Fruit fly (Drosophila melanogaster) whole organism, embryonic: ENCODE measurements around the gene TpnC25D.

ENCODE experiments used
- CG14050 ChIP-seq: fragments of 200-800 bp; sonication (Bioruptor generic); IDR thresholded peaks from 3 replicates; pipeline ENCODE4 v1.3.6; 2022; ENCODE audit warnings: missing biosample characterization, missing genetic modification characterization
- CG5245 ChIP-seq: fragments of 200-800 bp; sonication (Bioruptor generic); optimal IDR thresholded peaks from 3 replicates; lab custom pipeline; 2016; ENCODE audit warnings: missing biosample characterization, missing genetic modification characterization
- hbn ChIP-seq: fragments of 200-800 bp; sonication (Bioruptor generic); IDR thresholded peaks from 2 replicates; pipeline ENCODE4 v1.3.6; 2022; ENCODE audit warnings: missing biosample characterization, missing genetic modification characterization; ENCODE audit not compliant: partially characterized antibody

DNA sequence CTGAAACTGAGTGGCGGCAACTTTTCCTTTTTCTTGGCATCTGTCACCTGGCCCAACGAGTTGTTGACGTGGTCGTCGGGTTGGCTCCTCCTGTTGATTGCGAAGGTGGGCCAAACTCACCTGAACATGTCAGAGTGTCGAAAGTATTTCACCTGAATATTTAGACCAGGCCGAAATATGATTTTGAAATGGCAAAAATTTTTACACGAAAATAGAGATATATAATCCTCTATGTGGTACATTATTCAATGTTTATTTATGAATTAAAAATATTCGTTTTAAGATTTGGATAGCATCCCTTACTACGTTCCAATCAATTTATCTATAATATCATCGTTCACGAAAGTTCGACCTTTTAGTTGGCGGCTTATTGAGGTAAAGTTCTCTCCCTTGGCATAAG, 1.5 kb upstream of the TpnC25D start, which contains the start of gene CG7742:
- TF ChIP-seq hbn (GFP tag; lab: Robert Waterston, UW), result no peak
- TF ChIP-seq CG14050, result no peak
- TF ChIP-seq CG5245 (GFP tag; lab: Kevin White, UChicago), result no peak
